Worm (Caenorhabditis elegans): Measurements from ENCODE around the gene gadr-3.

Gene gadr-3

DNA sequence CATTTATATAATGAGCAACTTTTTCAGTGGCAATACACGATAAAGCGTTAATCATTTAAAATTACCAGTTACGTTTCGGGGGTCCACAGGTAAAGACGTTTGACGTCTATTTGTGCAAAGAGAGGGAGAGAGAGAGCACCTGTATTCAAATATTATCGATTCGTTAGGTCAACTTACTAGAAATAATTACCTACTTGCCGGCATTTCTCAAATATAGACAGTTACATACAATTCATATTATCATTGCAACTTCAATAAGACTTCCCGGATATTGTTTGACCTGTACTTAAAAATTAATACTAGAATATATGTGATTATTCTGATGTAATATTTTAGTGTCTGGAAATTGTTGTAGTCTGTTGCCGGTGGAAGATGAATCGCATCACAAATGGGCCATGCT, at the start of gene gadr-3:
TSS of gene gadr-3 (minus strand) at position 101 of the 400 bp plus-strand sequence.
- TF ChIP-seq skn-1 (tag; optimal IDR thresholded peaks at IDR 0.05) (no peak), mab-5 (tag; optimal IDR thresholded peaks at IDR 0.05) (no peak), mdl-1 (tag; optimal IDR thresholded peaks at IDR 0.05) (no peak), unc-62 (GFP tag; optimal IDR thresholded peaks at IDR 0.05) (no peak), ztf-4 (tag; optimal IDR thresholded peaks at IDR 0.05) (no peak), ceh-16 (tag; optimal IDR thresholded peaks at IDR 0.05) (no peak), snpc-4 (tag; optimal IDR thresholded peaks at IDR 0.05) (no peak), nhr-21 (tag; optimal IDR thresholded peaks at IDR 0.05) (no peak), nhr-23 (tag; optimal IDR thresholded peaks at IDR 0.05) (no peak), gmeb-1 (tag; optimal IDR thresholded peaks at IDR 0.05) (no peak), nhr-10 (tag; optimal IDR thresholded peaks at IDR 0.05) (no peak), nhr-12 (tag; optimal IDR thresholded peaks at IDR 0.05) (no peak)

DNA sequence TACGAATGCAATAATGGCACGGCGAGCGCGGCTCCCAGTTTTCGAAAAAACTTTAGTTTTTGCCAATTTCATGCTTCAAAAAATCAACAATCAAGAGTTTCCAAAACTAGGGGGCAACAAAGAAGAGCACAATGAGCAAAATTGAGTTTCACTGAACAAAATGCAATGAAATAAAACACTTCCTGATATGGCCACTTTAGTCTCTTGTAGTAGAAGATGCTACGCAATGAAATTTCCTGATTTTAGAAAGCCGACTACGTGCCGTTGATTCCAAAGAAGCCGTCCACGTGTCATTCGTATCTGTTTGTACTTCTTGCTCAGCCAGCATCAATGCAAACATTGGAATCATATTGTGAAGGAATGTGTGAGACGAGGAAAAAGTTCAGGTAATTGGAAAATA, 48.6 kb upstream of the gadr-3 start:
- no peak for TF ChIP-seq ztf-1 (GFP tag; conservative IDR thresholded peaks at IDR 0.05)
- no peak for TF ChIP-seq nhr-77 (tag; optimal IDR thresholded peaks at IDR 0.05)
- no peak for TF ChIP-seq blmp-1 (tag; optimal IDR thresholded peaks at IDR 0.05; ENCODE audit: insufficient read depth)
- no peak for TF ChIP-seq nhr-6 (tag; optimal IDR thresholded peaks at IDR 0.05)
- TF ChIP-seq ztf-11 (tag; optimal IDR thresholded peaks at IDR 0.05): no peak
- no peak for TF ChIP-seq mbf-1 (tag; optimal IDR thresholded peaks at IDR 0.05)
- no peak for TF ChIP-seq mab-5 (tag; optimal IDR thresholded peaks at IDR 0.05)
- TF ChIP-seq nhr-12 (tag; optimal IDR thresholded peaks at IDR 0.05): no peak
- no peak for TF ChIP-seq ZK546.5 (tag; optimal IDR thresholded peaks at IDR 0.05)
- no peak for TF ChIP-seq lin-11 (tag; optimal IDR thresholded peaks at IDR 0.05)
- TF ChIP-seq sem-4 (tag; optimal IDR thresholded peaks at IDR 0.05): no peak
- no peak for TF ChIP-seq ama-1 (optimal IDR thresholded peaks at IDR 0.05)
- no peak for TF ChIP-seq nhr-21 (tag; optimal IDR thresholded peaks at IDR 0.05)

- TF ChIP-seq ceh-16 (tag; optimal IDR thresholded peaks at IDR 0.05) (no peak), nhr-23 (tag; optimal IDR thresholded peaks at IDR 0.05) (no peak), unc-55 (GFP tag; optimal IDR thresholded peaks at IDR 0.05) (no peak), snpc-4 (tag; optimal IDR thresholded peaks at IDR 0.05) (no peak), crh-2 (tag; optimal IDR thresholded peaks at IDR 0.05) (no peak), elt-3 (tag; optimal IDR thresholded peaks at IDR 0.05) (no peak), alr-1 (tag; optimal IDR thresholded peaks at IDR 0.05) (no peak), sem-4 (tag; optimal IDR thresholded peaks at IDR 0.05) (no peak), mbf-1 (tag; optimal IDR thresholded peaks at IDR 0.05) (no peak), unc-62 (GFP tag; optimal IDR thresholded peaks at IDR 0.05) (no peak), ceh-82 (tag; optimal IDR thresholded peaks at IDR 0.05) (no peak), mdl-1 (tag; optimal IDR thresholded peaks at IDR 0.05) (no peak), ztf-1 (GFP tag; conservative IDR thresholded peaks at IDR 0.05) (no peak), F13H6.1 (tag; optimal IDR thresholded peaks at IDR 0.05) (no peak), unc-39 (tag; optimal IDR thresholded peaks at IDR 0.05) (no peak), nhr-21 (tag; optimal IDR thresholded peaks at IDR 0.05) (no peak)
Measured at ce11 chrIII:6331211-6331782, 45.5 kb upstream of the gadr-3 start, which contains the start of gene C56G2.4. Gene C56G2.4, plus strand, starts transcription at chrIII:6331732.

DNA sequence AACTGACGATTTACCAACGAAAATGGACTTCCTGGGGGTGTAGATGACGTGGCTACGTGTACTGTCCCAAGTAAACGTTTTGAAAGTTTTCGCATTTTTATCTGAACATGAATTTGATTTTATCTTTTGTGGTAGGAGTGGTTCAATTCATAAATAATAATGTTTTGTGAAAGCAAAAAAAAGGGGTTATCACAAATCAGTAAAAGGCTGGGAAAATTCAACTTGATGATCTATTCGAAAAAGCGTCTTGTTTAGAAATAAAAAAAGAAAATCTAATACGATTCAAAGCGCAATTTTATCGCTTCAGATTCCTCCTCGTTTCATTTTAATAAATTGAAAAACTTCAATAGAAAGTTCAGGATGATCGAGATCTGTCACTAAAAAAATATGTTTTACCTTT, 38.3 kb upstream of the gadr-3 start, which contains the start of gene C56G2.5:
TSS of gene C56G2.5 (minus strand) at position 101 of the 400 bp plus-strand sequence.
- TF ChIP-seq nhr-11 (tag; optimal IDR thresholded peaks at IDR 0.05) (no peak), Y55F3AM.14 (GFP tag; optimal IDR thresholded peaks at IDR 0.05) (no peak), nhr-6 (tag; optimal IDR thresholded peaks at IDR 0.05) (no peak), gmeb-1 (tag; optimal IDR thresholded peaks at IDR 0.05) (no peak), nhr-129 (tag; optimal IDR thresholded peaks at IDR 0.05) (no peak), ztf-4 (tag; optimal IDR thresholded peaks at IDR 0.05) (no peak), lin-13 (GFP tag; optimal IDR thresholded peaks at IDR 0.05) (no peak), mbf-1 (tag; optimal IDR thresholded peaks at IDR 0.05) (no peak), lin-39 (tag; optimal IDR thresholded peaks at IDR 0.05) (no peak), C34F6.9 (tag; optimal IDR thresholded peaks at IDR 0.05) (no peak), lin-11 (tag; optimal IDR thresholded peaks at IDR 0.05) (no peak), ztf-11 (tag; optimal IDR thresholded peaks at IDR 0.05) (no peak), mab-5 (tag; optimal IDR thresholded peaks at IDR 0.05) (no peak), R02D3.7 (tag; optimal IDR thresholded peaks at IDR 0.05) (no peak)

Data from whole organism, L2 larva.